Worm (Caenorhabditis elegans): Measurements from ENCODE around the gene blos-4.

Gene blos-4

DNA sequence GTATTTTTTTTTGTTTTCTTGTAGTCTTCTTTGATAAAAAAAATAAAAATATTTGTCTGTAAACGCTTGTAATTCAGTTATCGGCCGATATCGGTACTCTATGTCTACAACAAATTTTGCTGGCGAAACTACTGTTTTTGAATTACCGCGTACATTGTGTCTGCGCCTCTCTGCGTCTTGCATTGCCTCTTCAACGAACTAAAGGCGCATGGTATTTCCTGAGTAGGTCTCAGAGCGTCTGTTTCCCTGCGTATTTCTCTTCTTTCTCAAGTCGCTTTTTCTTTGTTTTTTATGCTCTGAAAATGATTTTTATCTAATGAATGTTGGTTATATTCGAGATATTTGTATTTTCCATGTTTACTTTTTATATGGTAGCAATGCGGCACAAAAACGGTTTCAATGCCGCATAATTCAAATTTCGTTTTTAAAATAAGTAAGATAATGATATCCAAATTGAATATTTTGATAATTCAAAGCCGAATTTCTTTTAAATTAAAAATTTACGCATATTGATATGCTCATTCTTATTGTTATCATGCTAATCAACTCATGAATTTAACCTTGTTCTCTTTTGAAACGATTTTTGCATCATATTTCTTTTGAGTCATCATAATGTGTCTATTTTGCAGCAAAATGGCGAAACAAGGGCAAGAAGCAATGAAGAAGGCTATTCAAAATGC is 5.9 kb downstream of the blos-4 start, which contains the start of gene phb-2 (continued):
- TF ChIP-seq egl-13 (tag; optimal IDR thresholded peaks at IDR 0.05) (no peak), pag-3 (tag; optimal IDR thresholded peaks at IDR 0.05; ENCODE audit: borderline replicate concordance, insufficient read depth) (no peak), nhr-19 (GFP tag; conservative IDR thresholded peaks at IDR 0.05) (peak; percentile 79), ets-5 (GFP tag; IDR thresholded peaks at IDR 0.05) (no peak), zag-1 (tag; optimal IDR thresholded peaks at IDR 0.05) (no peak), tlp-1 (tag; optimal IDR thresholded peaks at IDR 0.05) (no peak), nhr-12 (tag; optimal IDR thresholded peaks at IDR 0.05) (no peak), vab-15 (tag; optimal IDR thresholded peaks at IDR 0.05) (peak; percentile 16), nhr-77 (tag; optimal IDR thresholded peaks at IDR 0.05) (peak; percentile 43), grh-1 (GFP tag; IDR thresholded peaks at IDR 0.05) (peak; percentile 59), unc-98 (GFP tag; IDR thresholded peaks at IDR 0.05) (no peak), nhr-76 (tag; optimal IDR thresholded peaks at IDR 0.05) (no peak), rnt-1 (tag; optimal IDR thresholded peaks at IDR 0.05) (peak; percentile 84), blmp-1 (tag; optimal IDR thresholded peaks at IDR 0.05) (peak; percentile 73), lin-39 (tag; optimal IDR thresholded peaks at IDR 0.05) (no peak), nhr-47 (tag; optimal IDR thresholded peaks at IDR 0.05) (peak; percentile 82), efl-1 (optimal IDR thresholded peaks at IDR 0.05) (peak; percentile 92 to 99), efl-1 (GFP tag; optimal IDR thresholded peaks at IDR 0.05 in 1 of 2) (peak; percentile 98 to 100), dpl-1 (GFP tag; optimal IDR thresholded peaks at IDR 0.05) (peak; percentile 97 to 98 (median 97)), ceh-90 (tag; optimal IDR thresholded peaks at IDR 0.05) (no peak), aly-2 (tag; optimal IDR thresholded peaks at IDR 0.05) (peak; percentile 46), elt-2 (tag; optimal IDR thresholded peaks at IDR 0.05) (no peak), tbx-2 (tag; optimal IDR thresholded peaks at IDR 0.05) (peak; percentile 80), fkh-10 (GFP tag; optimal IDR thresholded peaks at IDR 0.05) (peak; percentile 7), ceh-63 (GFP tag; optimal IDR thresholded peaks at IDR 0.05) (no peak), pax-3 (tag; optimal IDR thresholded peaks at IDR 0.05) (no peak), unc-30 (tag; optimal IDR thresholded peaks at IDR 0.05) (no peak), fos-1 (tag; optimal IDR thresholded peaks at IDR 0.05) (peak; percentile 63), mep-1 (tag; optimal IDR thresholded peaks at IDR 0.05) (peak; percentile 84), elt-3 (tag; optimal IDR thresholded peaks at IDR 0.05) (peak in 2 of 6 experiments; percentile 59 to 73), lin-14 (GFP tag; optimal IDR thresholded peaks at IDR 0.05) (peak; percentile 73), unc-130 (tag; optimal IDR thresholded peaks at IDR 0.05) (peak; percentile 82), hpl-2 (GFP tag; optimal IDR thresholded peaks at IDR 0.05) (peak; percentile 7), fkh-8 (tag; optimal IDR thresholded peaks at IDR 0.05) (peak; percentile 64), Y116A8C.19 (tag; optimal IDR thresholded peaks at IDR 0.05; ENCODE audit: borderline replicate concordance) (no peak), irx-1 (tag; optimal IDR thresholded peaks at IDR 0.05) (peak; percentile 49), aha-1 (tag; optimal IDR thresholded peaks at IDR 0.05) (no peak), C16A3.4 (tag; optimal IDR thresholded peaks at IDR 0.05) (peak; percentile 79), mdl-1 (tag; optimal IDR thresholded peaks at IDR 0.05) (peak in 1 of 2 experiments; percentile 78), hlh-4 (tag; optimal IDR thresholded peaks at IDR 0.05) (no peak), mab-9 (GFP tag; IDR thresholded peaks at IDR 0.05) (peak; percentile 11; the same call in 1 of the 2 replicates), ceh-82 (tag; optimal IDR thresholded peaks at IDR 0.05) (peak; percentile 57 to 85 (median 82)), lsy-2 (tag; optimal IDR thresholded peaks at IDR 0.05) (peak; percentile 86 to 94), jun-1 (tag; optimal IDR thresholded peaks at IDR 0.05) (peak; percentile 68)
